Worm (Caenorhabditis elegans) whole organism, young adult: ENCODE results near the gene atg-2.

Experiments
- F22D6.2 ChIP-seq: sonication (generic microtip); optimal IDR thresholded peaks from 2 replicates; lab custom pipeline; 2016; ENCODE audit warnings: mild to moderate bottlenecking, missing genetic modification characterization, missing compliant biosample characterization
- ama-1 ChIP-seq, 3 experiments: fragments of 150-350 bp in 1 of 3; sonication (generic microtip) in 2 of 3; optimal IDR thresholded peaks; 2 replicates each; lab custom pipeline; 2014 to 2018; ENCODE audit warnings: missing biosample characterization in 2 of 3, missing genetic modification characterization in 2 of 3, missing genetic modification reagents in 2 of 3
- ceh-100 ChIP-seq: fragments of 200-800 bp; sonication (Bioruptor generic); IDR thresholded peaks from 2 replicates; pipeline ENCODE4 v1.3.6; 2022; ENCODE audit warnings: missing genetic modification reagents, missing genetic modification characterization, missing compliant biosample characterization
- ceh-40 ChIP-seq: fragments of 200-800 bp; sonication (Bioruptor generic); IDR thresholded peaks from 2 replicates; pipeline ENCODE4 v1.3.6; 2022; ENCODE audit warnings: missing genetic modification characterization, missing compliant biosample characterization
- dpff-1 ChIP-seq: sonication (generic microtip); optimal IDR thresholded peaks from 2 replicates; lab custom pipeline; 2017; ENCODE audit warnings: mild to moderate bottlenecking, missing genetic modification characterization, missing compliant biosample characterization
- egl-18 ChIP-seq: fragments of 200-800 bp; sonication (Bioruptor generic); IDR thresholded peaks from 2 replicates; pipeline ENCODE4 v1.3.6; 2022; ENCODE audit warnings: missing genetic modification reagents, missing genetic modification characterization, missing compliant biosample characterization
- lag-1 ChIP-seq: fragments of 200-800 bp; sonication (Bioruptor generic); IDR thresholded peaks from 2 replicates; pipeline ENCODE4 v1.3.6; 2022; ENCODE audit warnings: missing genetic modification reagents, missing genetic modification characterization, missing compliant biosample characterization
- madf-6 ChIP-seq: fragments of 200-800 bp; sonication (Bioruptor generic); IDR thresholded peaks from 2 replicates; pipeline ENCODE4 v1.3.6; 2022; ENCODE audit warnings: missing genetic modification reagents, missing genetic modification characterization, missing compliant biosample characterization
- repo-1 ChIP-seq: sonication (generic microtip); optimal IDR thresholded peaks from 2 replicates; lab custom pipeline; 2017; ENCODE audit warnings: mild to moderate bottlenecking, missing genetic modification characterization, missing compliant biosample characterization
- sea-2 ChIP-seq: fragments of 200-800 bp; sonication (Bioruptor generic); IDR thresholded peaks from 2 replicates; pipeline ENCODE4 v1.3.6; 2022; ENCODE audit warnings: missing genetic modification characterization, missing compliant biosample characterization
- somi-1 ChIP-seq: fragments of 200-800 bp; sonication (Bioruptor generic); optimal IDR thresholded peaks from 2 replicates; lab custom pipeline; 2018; ENCODE audit warnings: mild to moderate bottlenecking, missing genetic modification characterization, missing compliant biosample characterization
- tbx-9 ChIP-seq: sonication (generic microtip); optimal IDR thresholded peaks from 2 replicates; lab custom pipeline; 2016; ENCODE audit warnings: borderline replicate concordance, missing genetic modification characterization, inconsistent platforms, missing compliant biosample characterization

- TF ChIP-seq ama-1 (optimal IDR thresholded peaks at IDR 0.05; lab: Kevin White, UChicago) (no peak), ama-1 (GFP tag; optimal IDR thresholded peaks at IDR 0.05; lab: Kevin White, UChicago) (no peak), ceh-40 (GFP tag; lab: Robert Waterston, UW) (no peak), madf-6 (GFP tag; lab: Robert Waterston, UW) (no peak), tbx-9 (no peak), dpff-1 (tag; lab: Kevin White, UChicago) (no peak), repo-1 (tag; lab: Kevin White, UChicago) (no peak), sea-2 (GFP tag; lab: Robert Waterston, UW) (no peak), F22D6.2 (no peak), ceh-100 (GFP tag; lab: Robert Waterston, UW) (no peak), somi-1 (no peak), egl-18 (GFP tag; lab: Robert Waterston, UW) (no peak), lag-1 (GFP tag; lab: Robert Waterston, UW) (no peak)
Measured at ce11 chrX:6853318-6853717, 46.8 kb downstream of the atg-2 start, which contains the start of gene rig-3.
